Worm (Caenorhabditis elegans) whole organism, mixed stage, embryonic: ENCODE data around the gene Y45G5AM.7.

Experiments used
- M03D4.4 ChIP-seq: sonication (generic microtip); optimal IDR thresholded peaks from 2 replicates; lab custom pipeline; 2017; ENCODE audit warnings: mild to moderate bottlenecking, missing genetic modification characterization, missing compliant biosample characterization
- bed-3 ChIP-seq: fragments of 200-800 bp; sonication (Bioruptor generic); optimal IDR thresholded peaks from 3 replicates; lab custom pipeline; 2018; ENCODE audit warnings: mild to moderate bottlenecking, missing genetic modification characterization, moderate library complexity, missing compliant biosample characterization
- ceh-39 ChIP-seq: fragments of 150-350 bp; optimal IDR thresholded peaks from 2 replicates; lab custom pipeline; 2014; ENCODE audit warnings: missing biosample characterization, missing genetic modification characterization
- ceh-43 ChIP-seq: fragments of 200-800 bp; sonication (Bioruptor generic); optimal IDR thresholded peaks from 2 replicates; lab custom pipeline; 2018; ENCODE audit warnings: mild to moderate bottlenecking, missing genetic modification characterization, moderate library complexity, missing compliant biosample characterization
- ceh-83 ChIP-seq: fragments of 200-800 bp; sonication (Bioruptor generic); optimal IDR thresholded peaks from 2 replicates; lab custom pipeline; 2018; ENCODE audit warnings: mild to moderate bottlenecking, missing genetic modification characterization, missing compliant biosample characterization
- ces-1 ChIP-seq: fragments of 150-350 bp; optimal IDR thresholded peaks from 2 replicates; lab custom pipeline; 2014; ENCODE audit warnings: missing biosample characterization, missing genetic modification reagents, missing genetic modification characterization
- cnd-1 ChIP-seq: fragments of 200-800 bp; sonication (Bioruptor generic); optimal IDR thresholded peaks from 2 replicates; lab custom pipeline; 2018; ENCODE audit warnings: mild to moderate bottlenecking, missing genetic modification characterization, missing compliant biosample characterization
- drap-1 ChIP-seq: fragments of 200-800 bp; sonication (Bioruptor generic); optimal IDR thresholded peaks from 3 replicates; lab custom pipeline; 2018; ENCODE audit warnings: mild to moderate bottlenecking, missing genetic modification characterization, missing compliant biosample characterization
- elt-1 ChIP-seq: sonication (generic microtip); optimal IDR thresholded peaks from 2 replicates; lab custom pipeline; 2017; ENCODE audit warnings: missing genetic modification characterization, mild to moderate bottlenecking, missing compliant biosample characterization, antibody characterized with exemption, moderate library complexity, borderline replicate concordance; ENCODE audit not compliant: insufficient read depth
- elt-3 ChIP-seq: fragments of 150-350 bp; optimal IDR thresholded peaks from 2 replicates; lab custom pipeline; 2014; ENCODE audit warnings: missing biosample characterization, missing genetic modification characterization
- flh-1 ChIP-seq: fragments of 200-800 bp; sonication (Bioruptor generic); optimal IDR thresholded peaks from 2 replicates; lab custom pipeline; 2018; ENCODE audit warnings: mild to moderate bottlenecking, missing genetic modification characterization, moderate library complexity, missing compliant biosample characterization
- ham-2 ChIP-seq: fragments of 200-800 bp; sonication (Bioruptor generic); optimal IDR thresholded peaks from 2 replicates; lab custom pipeline; 2018; ENCODE audit warnings: mild to moderate bottlenecking, missing genetic modification characterization, missing compliant biosample characterization
- hlh-1 ChIP-seq: fragments of 150-350 bp; optimal IDR thresholded peaks from 2 replicates; lab custom pipeline; 2014; ENCODE audit warnings: missing biosample characterization, missing genetic modification reagents, missing genetic modification characterization
- lin-13 ChIP-seq: fragments of 150-350 bp; optimal IDR thresholded peaks from 2 replicates; lab custom pipeline; 2014; ENCODE audit warnings: missing biosample characterization, missing genetic modification characterization
- lsy-2 ChIP-seq: fragments of 150-350 bp; optimal IDR thresholded peaks from 2 replicates; lab custom pipeline; 2014; ENCODE audit warnings: missing biosample characterization, missing genetic modification characterization
- mep-1 ChIP-seq: fragments of 150-350 bp; optimal IDR thresholded peaks from 2 replicates; lab custom pipeline; 2017; ENCODE audit warnings: missing biosample characterization, missing genetic modification reagents, missing genetic modification characterization, inconsistent platforms
- nhr-12 ChIP-seq: fragments of 150-350 bp; optimal IDR thresholded peaks from 2 replicates; lab custom pipeline; 2014; ENCODE audit warnings: missing biosample characterization, missing genetic modification characterization
- nhr-2 ChIP-seq: fragments of 150-350 bp; optimal IDR thresholded peaks from 2 replicates; lab custom pipeline; 2014; ENCODE audit warnings: missing biosample characterization, missing genetic modification characterization
- nhr-237 ChIP-seq: fragments of 150-350 bp; optimal IDR thresholded peaks from 2 replicates; lab custom pipeline; 2014; ENCODE audit warnings: missing biosample characterization, missing genetic modification characterization
- nhr-28 ChIP-seq: fragments of 150-350 bp; optimal IDR thresholded peaks from 2 replicates; lab custom pipeline; 2014; ENCODE audit warnings: missing biosample characterization, missing genetic modification characterization
- nhr-76 ChIP-seq: sonication (generic microtip); optimal IDR thresholded peaks from 2 replicates; lab custom pipeline; 2017; ENCODE audit warnings: missing biosample characterization, missing genetic modification characterization
- pha-4 ChIP-seq: fragments of 150-350 bp; optimal IDR thresholded peaks from 2 replicates; lab custom pipeline; 2018; ENCODE audit warnings: missing biosample characterization, missing genetic modification reagents, missing genetic modification characterization
- sem-2 ChIP-seq: fragments of 200-800 bp; sonication (Bioruptor generic); optimal IDR thresholded peaks from 2 replicates; lab custom pipeline; 2018; ENCODE audit warnings: mild to moderate bottlenecking, missing genetic modification characterization, missing compliant biosample characterization
- snpc-4 ChIP-seq: fragments of 150-350 bp; optimal IDR thresholded peaks from 2 replicates; lab custom pipeline; 2014; ENCODE audit warnings: missing biosample characterization, missing genetic modification characterization
- tbx-8 ChIP-seq: fragments of 200-800 bp; sonication (Bioruptor generic); optimal IDR thresholded peaks from 2 replicates; lab custom pipeline; 2018; ENCODE audit warnings: mild to moderate bottlenecking, missing genetic modification characterization, moderate library complexity, missing compliant biosample characterization
- unc-120 ChIP-seq: sonication (generic microtip); optimal IDR thresholded peaks from 2 replicates; lab custom pipeline; 2017; ENCODE audit warnings: missing genetic modification characterization, missing compliant biosample characterization; ENCODE audit not compliant: poor library complexity, severe bottlenecking
- unc-62 ChIP-seq: fragments of 150-350 bp; optimal IDR thresholded peaks from 2 replicates; lab custom pipeline; 2014; ENCODE audit warnings: missing biosample characterization, missing genetic modification reagents, missing genetic modification characterization
- zip-8 ChIP-seq: fragments of 150-350 bp; optimal IDR thresholded peaks from 2 replicates; lab custom pipeline; 2014; ENCODE audit warnings: missing biosample characterization, missing genetic modification characterization

Y45G5AM.7 gene

DNA sequence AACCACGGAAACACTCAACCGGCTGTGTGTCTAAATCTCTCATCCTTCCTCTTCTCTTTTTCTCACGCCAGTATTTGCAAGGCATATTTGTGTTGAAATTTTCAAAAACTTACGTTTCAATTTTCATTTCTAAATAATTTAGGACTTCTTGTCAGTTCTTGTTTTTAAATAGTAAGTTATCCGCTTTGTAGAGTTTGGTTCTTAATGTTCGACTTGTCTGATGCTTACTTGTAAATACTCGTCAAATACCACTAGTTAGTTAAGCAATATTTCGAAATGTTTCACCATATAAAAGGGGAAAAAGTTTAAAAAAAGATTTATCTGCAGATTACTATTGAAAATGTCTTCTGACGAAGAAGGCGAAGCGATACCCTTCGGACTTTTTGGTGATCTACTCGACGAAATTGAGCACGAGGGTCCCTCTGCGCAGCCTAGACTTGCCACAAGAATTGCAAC is 5.5 kb downstream of the Y45G5AM.7 start, which contains the start of gene Y45G5AM.3:
Gene Y45G5AM.3 (plus strand): TSS at position 51 of the 456 bp plus-strand sequence.
- TF ChIP-seq ceh-39 (tag; lab: Kevin White, UChicago) (no peak), ceh-83 (no peak), ces-1 (GFP tag; lab: Kevin White, UChicago) (no peak), lin-13 (tag; lab: Kevin White, UChicago) (no peak), mep-1 (tag; lab: Kevin White, UChicago) (no peak), tbx-8 (no peak), zip-8 (tag; lab: Kevin White, UChicago) (no peak), elt-1 (tag; lab: Kevin White, UChicago) (no peak), flh-1 (GFP tag; lab: Kevin White, UChicago) (no peak), nhr-2 (tag; lab: Kevin White, UChicago) (no peak), elt-3 (tag; lab: Kevin White, UChicago) (no peak), M03D4.4 (tag; lab: Kevin White, UChicago) (no peak), sem-2 (GFP tag; lab: Kevin White, UChicago) (no peak), hlh-1 (tag; lab: Kevin White, UChicago) (no peak), ham-2 (no peak), bed-3 (GFP tag; lab: Kevin White, UChicago) (no peak), nhr-237 (tag; lab: Kevin White, UChicago) (no peak), drap-1 (GFP tag; lab: Kevin White, UChicago) (no peak), lsy-2 (no peak)
- TF ChIP-seq, all 35 proteins: peak for 0

ce11 chrV:4162922-4163321 is 7.1 kb downstream of the Y45G5AM.7 start, which contains the start of gene Y45G5AM.4:
TSS of gene Y45G5AM.4 (plus strand) at chrV:4163222.
- TF ChIP-seq lsy-2 (no peak), cnd-1 (tag; lab: Kevin White, UChicago) (no peak), nhr-76 (tag; lab: Kevin White, UChicago) (no peak), drap-1 (GFP tag; lab: Kevin White, UChicago) (no peak), zip-8 (tag; lab: Kevin White, UChicago) (no peak), nhr-12 (tag; lab: Kevin White, UChicago) (no peak), M03D4.4 (tag; lab: Kevin White, UChicago) (no peak)

- TF ChIP-seq ces-1 (GFP tag; lab: Kevin White, UChicago) (no peak), zip-8 (tag; lab: Kevin White, UChicago) (peak; percentile 64)
Measured at ce11 chrV:4160086-4160485, 10.0 kb downstream of the Y45G5AM.7 start, which contains the start of gene Y45G5AM.5. TSS of gene Y45G5AM.5 (plus strand) at chrV:4160386.

DNA sequence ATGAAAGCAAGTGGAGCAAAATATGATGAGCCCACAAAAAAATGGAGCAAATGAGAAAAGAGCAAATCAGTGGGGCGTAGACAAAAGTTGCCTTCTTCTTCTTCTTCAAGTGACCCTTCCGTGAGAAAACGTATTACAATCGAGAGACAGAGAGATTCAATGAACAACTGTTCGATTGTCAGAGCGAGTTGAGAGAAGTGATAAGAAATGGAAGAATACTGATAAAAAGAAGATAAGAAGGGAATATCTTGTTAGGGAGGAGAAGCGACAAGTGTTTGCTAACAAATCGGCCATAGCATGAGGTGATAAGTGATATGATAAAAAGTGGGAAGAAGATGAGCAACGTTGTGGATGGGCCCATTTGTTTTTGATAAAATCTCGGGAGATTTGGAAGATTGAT is 12.7 kb downstream of the Y45G5AM.7 start:
- peak; percentile 89 for TF ChIP-seq unc-62
- peak; percentile 85 for TF ChIP-seq unc-120 (tag; lab: Kevin White, UChicago)
- no peak for TF ChIP-seq mep-1 (tag; lab: Kevin White, UChicago)
- TF ChIP-seq snpc-4 (tag; lab: Kevin White, UChicago): no peak
- peak; percentile 99 for TF ChIP-seq hlh-1 (tag; lab: Kevin White, UChicago)
- no peak for TF ChIP-seq ceh-43 (GFP tag; lab: Kevin White, UChicago)
- no peak for TF ChIP-seq ham-2
- TF ChIP-seq, all 35 proteins: peak for 3

DNA sequence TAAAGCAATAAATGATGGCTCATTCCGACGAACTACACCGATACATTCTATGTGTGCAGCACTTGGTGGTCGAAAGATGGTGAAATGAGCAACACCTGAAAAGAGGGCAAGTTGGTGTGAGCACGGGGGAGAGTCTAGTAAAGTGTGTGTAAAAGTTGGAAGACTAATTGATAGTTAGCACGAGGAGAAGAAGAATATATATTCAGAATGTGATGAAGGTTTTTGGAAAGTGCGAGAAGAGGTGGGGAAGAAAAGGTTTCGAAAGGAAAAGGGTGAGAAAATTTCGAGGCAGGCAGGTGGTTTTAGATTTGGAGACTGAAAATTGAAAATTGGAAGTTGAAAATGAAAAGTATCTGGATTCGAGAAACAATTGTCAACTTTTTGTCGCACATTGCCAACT is 17.8 kb downstream of the Y45G5AM.7 start, which contains the start of gene Y45G5AM.6:
Gene Y45G5AM.6 (minus strand): TSS at position 101 of the 400 bp plus-strand sequence.
- no peak for TF ChIP-seq elt-3 (tag; lab: Kevin White, UChicago)
- no peak for TF ChIP-seq elt-1 (tag; lab: Kevin White, UChicago)
- TF ChIP-seq nhr-28: no peak
- no peak for TF ChIP-seq ceh-39 (tag; lab: Kevin White, UChicago)
- no peak for TF ChIP-seq unc-62

DNA sequence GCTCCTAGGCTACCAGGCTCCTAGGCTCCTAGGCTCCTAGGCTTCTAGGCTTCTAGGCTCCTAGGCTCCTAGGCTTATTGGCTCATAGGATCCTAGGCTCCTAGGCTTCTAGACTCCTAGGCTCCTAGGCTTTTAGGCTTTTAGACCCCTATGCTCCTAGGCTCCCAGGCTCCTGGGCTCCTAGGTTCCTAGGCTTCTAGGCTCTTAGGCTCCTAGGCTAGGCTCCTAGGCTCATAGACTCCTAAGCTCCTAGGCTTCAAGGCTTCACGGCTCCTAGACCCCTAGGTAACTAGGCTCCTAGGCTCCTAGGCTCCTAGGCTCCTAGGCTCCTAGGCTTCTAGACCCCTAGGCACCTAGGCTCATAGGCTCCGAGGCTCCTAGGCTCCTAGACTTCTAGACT is 18.6 kb downstream of the Y45G5AM.7 start:
- TF ChIP-seq elt-1 (tag; lab: Kevin White, UChicago) (no peak), sem-2 (GFP tag; lab: Kevin White, UChicago) (no peak), cnd-1 (tag; lab: Kevin White, UChicago) (no peak), nhr-28 (no peak), pha-4 (tag; lab: Kevin White, UChicago) (no peak), zip-8 (tag; lab: Kevin White, UChicago) (no peak), ceh-39 (tag; lab: Kevin White, UChicago) (no peak)
